Worm (Caenorhabditis elegans): ENCODE measurements around the gene dna-2.

dna-2 gene

DNA sequence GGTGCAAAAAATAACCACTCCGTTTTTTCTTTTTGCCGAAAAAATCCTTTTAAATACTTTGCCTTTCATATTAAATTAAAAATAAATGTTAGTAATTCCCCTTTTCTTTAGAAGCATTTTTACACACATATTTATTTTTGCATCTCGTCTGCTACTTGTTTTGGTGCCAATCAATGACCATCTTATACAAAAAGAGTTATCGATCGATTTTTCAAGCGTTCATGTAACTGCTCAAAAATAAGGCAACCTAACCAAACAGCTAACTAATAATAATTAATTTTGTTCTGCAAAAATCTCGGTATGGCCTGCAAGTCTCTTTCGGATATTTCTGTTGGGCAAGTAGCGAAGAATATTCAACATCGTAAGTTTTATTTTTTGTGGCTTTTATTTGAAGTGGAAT, 11.8 kb upstream of the dna-2 start, which contains the start of gene F44E5.2:
F44E5.2 (plus strand) TSS at position 301 of the 400 bp plus-strand sequence.
- TF ChIP-seq ztf-23 (GFP tag; IDR thresholded peaks at IDR 0.05) = no peak
- no peak for TF ChIP-seq ref-1 (GFP tag; conservative IDR thresholded peaks at IDR 0.05)
- TF ChIP-seq tab-1 (GFP tag; IDR thresholded peaks at IDR 0.05) = no peak
- no peak for TF ChIP-seq cog-1 (tag; optimal IDR thresholded peaks at IDR 0.05)
- TF ChIP-seq ztf-29 (GFP tag; IDR thresholded peaks at IDR 0.05) = no peak
- no peak for TF ChIP-seq klf-2 (GFP tag; conservative IDR thresholded peaks at IDR 0.05)
- no peak for TF ChIP-seq flt-1 (GFP tag; IDR thresholded peaks at IDR 0.05)
- TF ChIP-seq med-1 (GFP tag; optimal IDR thresholded peaks at IDR 0.05; ENCODE audit: insufficient read depth) = no peak
- no peak for TF ChIP-seq T22C8.4 (GFP tag; IDR thresholded peaks at IDR 0.05)

DNA sequence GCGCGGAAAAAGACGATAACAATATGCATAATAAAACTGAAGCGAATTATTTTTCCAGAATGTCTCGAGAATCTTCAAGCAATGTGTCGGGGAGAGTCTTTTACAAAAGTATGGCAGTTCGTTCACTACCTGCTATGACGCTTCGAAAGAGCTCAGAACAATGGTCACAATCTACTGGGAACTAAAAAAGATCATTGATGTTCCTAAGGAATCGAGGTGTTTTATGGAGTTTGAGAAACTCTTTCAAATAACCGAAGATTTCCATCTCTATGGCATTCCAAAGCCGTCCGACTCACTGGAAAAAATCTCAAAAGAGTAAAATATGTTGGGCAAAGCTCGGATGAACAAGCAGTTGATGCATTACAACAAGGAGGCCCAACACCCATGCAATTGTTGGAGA, 5.9 kb upstream of the dna-2 start, which contains the start of gene F44E5.15:
F44E5.15 (plus strand) TSS at position 301 of the 400 bp plus-strand sequence.
- no peak for TF ChIP-seq med-1 (GFP tag; optimal IDR thresholded peaks at IDR 0.05; ENCODE audit: insufficient read depth)
- no peak for TF ChIP-seq ztf-29 (GFP tag; IDR thresholded peaks at IDR 0.05)
- no peak for TF ChIP-seq ztf-23 (GFP tag; IDR thresholded peaks at IDR 0.05)
- no peak for TF ChIP-seq T22C8.4 (GFP tag; IDR thresholded peaks at IDR 0.05)

DNA sequence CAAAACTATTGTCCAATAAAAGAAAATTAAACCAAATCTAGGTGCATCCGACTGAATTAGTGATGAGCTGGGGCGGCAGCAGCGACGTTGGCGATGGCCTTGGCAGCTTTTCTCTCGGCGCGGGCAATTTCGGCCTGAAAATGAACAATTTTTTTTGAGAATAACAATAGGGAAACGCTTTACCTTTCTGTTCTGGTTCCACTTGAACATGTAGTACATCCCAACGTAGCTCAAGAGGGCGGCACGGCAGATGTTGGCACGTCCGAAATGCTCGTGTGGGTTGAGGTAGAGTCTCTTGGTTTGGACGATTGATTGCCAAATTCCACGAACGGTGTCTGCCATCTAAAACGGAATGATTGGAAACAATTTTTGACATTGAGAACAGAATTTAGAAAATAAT, 4.0 kb upstream of the dna-2 start, which contains the start of gene F44E5.1:
F44E5.1 (minus strand) TSS at position 342 of the 400 bp plus-strand sequence.
- no peak for TF ChIP-seq T22C8.4 (GFP tag; IDR thresholded peaks at IDR 0.05)
- no peak for TF ChIP-seq klf-2 (GFP tag; conservative IDR thresholded peaks at IDR 0.05)
- no peak for TF ChIP-seq med-1 (GFP tag; optimal IDR thresholded peaks at IDR 0.05; ENCODE audit: insufficient read depth)
- no peak for TF ChIP-seq tab-1 (GFP tag; IDR thresholded peaks at IDR 0.05)
- no peak for TF ChIP-seq ztf-23 (GFP tag; IDR thresholded peaks at IDR 0.05)
- no peak for TF ChIP-seq ref-1 (GFP tag; conservative IDR thresholded peaks at IDR 0.05)
- no peak for TF ChIP-seq ztf-29 (GFP tag; IDR thresholded peaks at IDR 0.05)
- no peak for TF ChIP-seq cog-1 (tag; optimal IDR thresholded peaks at IDR 0.05)
- no peak for TF ChIP-seq flt-1 (GFP tag; IDR thresholded peaks at IDR 0.05)

DNA sequence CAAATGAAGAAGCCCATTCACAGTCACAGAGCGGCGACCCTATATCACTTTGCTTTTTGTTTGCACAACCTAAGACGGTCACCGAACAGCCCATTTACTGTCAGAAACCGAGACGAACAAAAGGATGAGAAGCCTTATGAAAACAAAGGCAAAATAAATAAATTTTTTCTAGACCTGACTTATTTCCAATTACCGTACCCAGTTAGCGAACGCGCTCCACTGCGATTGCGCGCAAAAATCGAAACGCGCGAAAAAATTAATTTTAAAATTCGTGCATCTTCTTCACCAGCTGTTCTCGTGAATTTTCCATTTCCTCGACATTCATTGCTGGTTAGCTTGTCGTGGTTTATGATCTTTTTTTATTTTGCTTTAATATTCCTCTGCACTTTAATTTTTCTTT, 4.3 kb downstream of the dna-2 start, which contains the start of gene F43G6.16:
F43G6.16 (minus strand) TSS at position 141 of the 400 bp plus-strand sequence.
- TF ChIP-seq ref-1 (GFP tag; conservative IDR thresholded peaks at IDR 0.05) (no peak), klf-2 (GFP tag; conservative IDR thresholded peaks at IDR 0.05) (no peak), ztf-29 (GFP tag; IDR thresholded peaks at IDR 0.05) (no peak)

- TF ChIP-seq ztf-29 (GFP tag; IDR thresholded peaks at IDR 0.05) (no peak), tab-1 (GFP tag; IDR thresholded peaks at IDR 0.05) (no peak), med-1 (GFP tag; optimal IDR thresholded peaks at IDR 0.05; ENCODE audit: insufficient read depth) (no peak), flt-1 (GFP tag; IDR thresholded peaks at IDR 0.05) (no peak), klf-2 (GFP tag; conservative IDR thresholded peaks at IDR 0.05) (no peak), ztf-23 (GFP tag; IDR thresholded peaks at IDR 0.05) (no peak), T22C8.4 (GFP tag; IDR thresholded peaks at IDR 0.05) (no peak), cog-1 (tag; optimal IDR thresholded peaks at IDR 0.05) (no peak), ref-1 (GFP tag; conservative IDR thresholded peaks at IDR 0.05) (no peak)
Observed at ce11 chrII:11788025-11788424, 9.8 kb downstream of the dna-2 start.

DNA sequence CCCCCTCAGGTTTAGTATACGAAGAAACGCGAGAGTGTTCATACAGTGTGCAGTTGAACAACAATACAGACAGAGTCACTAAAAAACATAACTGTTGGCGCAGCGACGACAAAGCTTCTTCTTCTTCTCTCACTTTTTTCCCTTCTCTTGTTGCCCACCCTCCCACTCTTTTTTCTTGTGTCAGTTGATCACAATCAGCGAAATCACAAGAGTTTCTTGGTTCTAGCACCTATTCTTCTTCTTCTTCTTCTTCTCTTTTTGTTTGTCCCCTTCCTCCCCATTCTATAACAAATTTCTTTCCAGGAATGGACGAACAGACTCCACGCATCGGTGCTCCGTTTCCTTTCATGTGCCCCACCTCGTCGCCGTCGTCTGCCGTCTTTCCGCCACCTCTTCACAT, 12.2 kb downstream of the dna-2 start, which contains the start of gene F43G6.4:
F43G6.4 (plus strand) TSS at position 301 of the 400 bp plus-strand sequence.
- TF ChIP-seq klf-2 (GFP tag; conservative IDR thresholded peaks at IDR 0.05) (no peak), med-1 (GFP tag; optimal IDR thresholded peaks at IDR 0.05; ENCODE audit: insufficient read depth) (no peak), flt-1 (GFP tag; IDR thresholded peaks at IDR 0.05) (no peak), tab-1 (GFP tag; IDR thresholded peaks at IDR 0.05) (no peak), ztf-29 (GFP tag; IDR thresholded peaks at IDR 0.05) (no peak), cog-1 (tag; optimal IDR thresholded peaks at IDR 0.05) (no peak), ref-1 (GFP tag; conservative IDR thresholded peaks at IDR 0.05) (no peak), ztf-23 (GFP tag; IDR thresholded peaks at IDR 0.05) (no peak), T22C8.4 (GFP tag; IDR thresholded peaks at IDR 0.05) (no peak)

- TF ChIP-seq ztf-23 (GFP tag; IDR thresholded peaks at IDR 0.05) (no peak), med-1 (GFP tag; optimal IDR thresholded peaks at IDR 0.05; ENCODE audit: insufficient read depth) (no peak), klf-2 (GFP tag; conservative IDR thresholded peaks at IDR 0.05) (no peak)
Observed at ce11 chrII:11794392-11794791, 16.2 kb downstream of the dna-2 start.

- TF ChIP-seq T22C8.4 (GFP tag; IDR thresholded peaks at IDR 0.05) (no peak), flt-1 (GFP tag; IDR thresholded peaks at IDR 0.05) (no peak), tab-1 (GFP tag; IDR thresholded peaks at IDR 0.05) (no peak), ztf-23 (GFP tag; IDR thresholded peaks at IDR 0.05) (no peak), ztf-29 (GFP tag; IDR thresholded peaks at IDR 0.05) (no peak), klf-2 (GFP tag; conservative IDR thresholded peaks at IDR 0.05) (no peak), ref-1 (GFP tag; conservative IDR thresholded peaks at IDR 0.05) (no peak), med-1 (GFP tag; optimal IDR thresholded peaks at IDR 0.05; ENCODE audit: insufficient read depth) (no peak), cog-1 (tag; optimal IDR thresholded peaks at IDR 0.05) (no peak)
Observed at ce11 chrII:11797194-11797593, 19.0 kb downstream of the dna-2 start.

DNA sequence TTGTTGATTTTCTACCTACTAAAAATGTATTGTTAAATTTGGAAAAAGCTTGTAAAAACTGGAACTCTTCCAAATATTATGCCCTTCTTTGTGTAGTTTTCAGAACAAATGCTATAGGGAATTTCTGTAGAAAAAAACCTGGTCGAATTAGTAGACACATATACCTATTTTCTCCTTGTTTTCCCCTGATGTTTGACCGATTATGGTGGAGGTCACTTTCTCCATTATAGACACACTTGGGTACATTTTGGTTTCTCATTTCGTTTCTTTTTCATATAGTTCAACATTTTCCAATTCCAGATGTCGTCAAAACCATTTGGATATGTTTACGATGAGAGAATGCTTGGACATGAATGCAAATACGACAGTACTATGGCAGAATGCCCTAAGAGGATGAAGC, 20.5 kb downstream of the dna-2 start, which contains the start of gene hda-5:
hda-5 (plus strand) TSS at position 301 of the 400 bp plus-strand sequence.
- TF ChIP-seq cog-1 (tag; optimal IDR thresholded peaks at IDR 0.05) (no peak), T22C8.4 (GFP tag; IDR thresholded peaks at IDR 0.05) (no peak), ztf-29 (GFP tag; IDR thresholded peaks at IDR 0.05) (no peak)

DNA sequence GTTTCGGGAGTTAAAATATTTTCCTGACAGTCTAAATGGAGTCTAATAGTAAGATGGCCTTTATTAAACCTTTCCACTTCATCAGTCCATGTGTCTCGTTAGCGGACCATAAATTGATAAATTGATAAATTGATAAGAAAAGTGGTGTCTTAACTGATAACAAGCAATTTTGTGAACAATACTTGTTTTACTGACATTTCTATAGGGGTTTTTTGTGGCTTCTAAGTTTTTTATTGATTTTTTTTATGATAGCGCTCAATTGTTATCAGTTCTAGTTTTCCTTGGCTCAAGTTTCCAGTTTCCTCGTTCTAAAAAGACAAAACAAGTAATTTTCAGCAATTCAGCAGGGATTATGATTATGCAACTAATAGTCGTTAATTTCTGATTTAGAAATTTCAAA, 24.2 kb downstream of the dna-2 start, which contains the start of gene F43G6.17:
F43G6.17 (plus strand) TSS at position 301 of the 400 bp plus-strand sequence.
- TF ChIP-seq flt-1 (GFP tag; IDR thresholded peaks at IDR 0.05) (no peak), cog-1 (tag; optimal IDR thresholded peaks at IDR 0.05) (no peak), tab-1 (GFP tag; IDR thresholded peaks at IDR 0.05) (no peak), ztf-29 (GFP tag; IDR thresholded peaks at IDR 0.05) (no peak), klf-2 (GFP tag; conservative IDR thresholded peaks at IDR 0.05) (no peak), ref-1 (GFP tag; conservative IDR thresholded peaks at IDR 0.05) (no peak), ztf-23 (GFP tag; IDR thresholded peaks at IDR 0.05) (no peak), T22C8.4 (GFP tag; IDR thresholded peaks at IDR 0.05) (no peak), med-1 (GFP tag; optimal IDR thresholded peaks at IDR 0.05; ENCODE audit: insufficient read depth) (no peak)
